Worm (Caenorhabditis elegans) whole organism, L3 larva: Measurements from ENCODE around the gene subs-4.

Source experiments
- ama-1 ChIP-seq: fragments of 150-350 bp; optimal IDR thresholded peaks from 2 replicates; lab custom pipeline; 2018
- ceh-28 ChIP-seq: fragments of 150-350 bp; optimal IDR thresholded peaks from 2 replicates; lab custom pipeline; 2014; ENCODE audit warnings: missing biosample characterization, missing genetic modification reagents, missing genetic modification characterization
- nhr-12 ChIP-seq: fragments of 150-350 bp; optimal IDR thresholded peaks from 2 replicates; lab custom pipeline; 2014; ENCODE audit warnings: missing biosample characterization, missing genetic modification characterization
- unc-39 ChIP-seq: sonication (generic microtip); optimal IDR thresholded peaks from 4 replicates; lab custom pipeline; 2017; ENCODE audit warnings: missing biosample characterization, missing genetic modification characterization
- zag-1 ChIP-seq: fragments of 150-350 bp; optimal IDR thresholded peaks from 2 replicates; lab custom pipeline; 2014; ENCODE audit warnings: missing biosample characterization, missing genetic modification characterization

- no peak for TF ChIP-seq nhr-12 (tag; lab: Kevin White, UChicago)
- TF ChIP-seq ceh-28 (tag; lab: Kevin White, UChicago) = no peak
- TF ChIP-seq ama-1 (lab: Kevin White, UChicago) = no peak
- TF ChIP-seq unc-39 = no peak
- no peak for TF ChIP-seq zag-1 (tag; lab: Kevin White, UChicago)
Measured at ce11 chrIII:11357418-11357817, 24.6 kb upstream of the subs-4 start.
